Fruit fly (Drosophila melanogaster) whole organism, pupa: ENCODE results near the gene CG31145.

Source experiments
- CG32121 ChIP-seq: fragments of 200-800 bp; sonication (Bioruptor generic); IDR thresholded peaks from 2 replicates; pipeline ENCODE4 v1.3.6; 2022; ENCODE audit warnings: missing biosample characterization, missing genetic modification characterization
- Snoo ChIP-seq: fragments of 200-800 bp; sonication (Bioruptor generic); optimal IDR thresholded peaks from 3 replicates; lab custom pipeline; 2017; ENCODE audit warnings: missing biosample characterization, mild to moderate bottlenecking, missing genetic modification characterization, inconsistent platforms

DNA sequence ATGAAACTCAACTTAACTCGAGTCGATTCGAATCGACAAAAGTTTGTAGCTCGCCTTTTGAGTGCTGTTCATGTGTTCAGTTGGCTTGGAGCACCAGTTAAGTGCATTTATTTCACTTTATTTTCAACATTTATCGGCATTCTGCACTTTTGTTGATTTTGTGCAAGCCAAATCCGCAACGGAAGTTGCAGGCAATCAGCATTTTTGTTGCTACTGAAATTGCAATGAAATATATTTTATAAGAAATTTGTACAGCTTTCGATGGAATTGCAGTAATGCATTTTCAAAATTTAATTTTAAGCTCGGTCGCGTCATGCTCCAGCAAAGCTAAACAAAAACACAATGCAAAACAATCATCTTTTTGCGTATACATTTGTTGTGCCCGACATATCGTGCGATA is 10.5 kb downstream of the CG31145 start:
- TF ChIP-seq Snoo (tag; lab: Kevin White, UChicago), result no peak
- no peak for TF ChIP-seq CG32121
